Worm (Caenorhabditis elegans) whole organism, L1 larva: ENCODE data around the gene ndub-8.

Source experiments
- C04F5.9 ChIP-seq: sonication (generic microtip); optimal IDR thresholded peaks from 2 replicates; lab custom pipeline; 2016; ENCODE audit warnings: missing genetic modification characterization, missing compliant biosample characterization
- C34B4.2 ChIP-seq: sonication (generic microtip); optimal IDR thresholded peaks from 2 replicates; lab custom pipeline; 2017; ENCODE audit warnings: mild to moderate bottlenecking, missing genetic modification characterization, missing compliant biosample characterization
- F16B12.6 ChIP-seq: fragments of 150-350 bp; optimal IDR thresholded peaks from 2 replicates; lab custom pipeline; 2014; ENCODE audit warnings: missing biosample characterization, missing genetic modification characterization
- Y116A8C.19 ChIP-seq: sonication (generic microtip); optimal IDR thresholded peaks from 2 replicates; lab custom pipeline; 2016; ENCODE audit warnings: missing compliant biosample characterization, missing genetic modification characterization, borderline replicate concordance
- ceh-82 ChIP-seq, 3 experiments: fragments of 150-350 bp in 1 of 3; sonication (generic microtip) in 2 of 3; optimal IDR thresholded peaks; 2 replicates each; lab custom pipeline; 2014 to 2017; ENCODE audit warnings: missing biosample characterization in 3 of 3, missing genetic modification characterization in 3 of 3
- ceh-88 ChIP-seq: fragments of 200-800 bp; sonication (Bioruptor generic); IDR thresholded peaks from 2 replicates; pipeline ENCODE4 v1.3.6; 2022; ENCODE audit warnings: missing genetic modification characterization, missing compliant biosample characterization
- ceh-90 ChIP-seq: sonication (generic microtip); optimal IDR thresholded peaks from 2 replicates; lab custom pipeline; 2016; ENCODE audit warnings: missing genetic modification characterization, missing compliant biosample characterization
- ces-1 ChIP-seq: fragments of 150-350 bp; optimal IDR thresholded peaks from 2 replicates; lab custom pipeline; 2014; ENCODE audit warnings: missing biosample characterization, missing genetic modification reagents, missing genetic modification characterization
- dpl-1 ChIP-seq, 3 experiments: fragments of 150-350 bp in 2 of 3; sonication (generic microtip) in 1 of 3; optimal IDR thresholded peaks; 2 replicates each; lab custom pipeline; 2014 to 2017; ENCODE audit warnings: missing biosample characterization in 3 of 3, missing genetic modification characterization in 3 of 3, missing genetic modification reagents in 3 of 3
- efl-1 ChIP-seq, 4 experiments: fragments of 150-350 bp; optimal IDR thresholded peaks in 3 of 4; peaks in 1 of 4; 1 replicate in 1 of 4; 2 replicates in 3 of 4; lab custom pipeline; 2014; ENCODE audit warnings: missing biosample characterization in 2 of 4, missing genetic modification characterization in 2 of 4, missing genetic modification reagents in 2 of 4
- fkh-8 ChIP-seq: sonication (generic microtip); optimal IDR thresholded peaks from 2 replicates; lab custom pipeline; 2016; ENCODE audit warnings: mild to moderate bottlenecking, missing genetic modification characterization, missing compliant biosample characterization
- grh-1 ChIP-seq: fragments of 200-800 bp; sonication (Bioruptor generic); IDR thresholded peaks from 2 replicates; pipeline ENCODE4 v1.3.6; 2022; ENCODE audit warnings: missing genetic modification reagents, missing genetic modification characterization, missing compliant biosample characterization
- hpl-2 ChIP-seq: fragments of 150-350 bp; optimal IDR thresholded peaks from 2 replicates; lab custom pipeline; 2014; ENCODE audit warnings: missing biosample characterization, missing genetic modification reagents, missing genetic modification characterization
- isw-1 ChIP-seq: fragments of 200-800 bp; sonication (Bioruptor generic); IDR thresholded peaks from 2 replicates; pipeline ENCODE4 v1.3.6; 2022; ENCODE audit warnings: missing genetic modification characterization, missing compliant biosample characterization
- lin-14 ChIP-seq: fragments of 200-800 bp; sonication (Bioruptor generic); optimal IDR thresholded peaks from 2 replicates; lab custom pipeline; 2018; ENCODE audit warnings: mild to moderate bottlenecking, missing genetic modification characterization, moderate library complexity, missing compliant biosample characterization
- lin-35 ChIP-seq, 2 experiments: fragments of 150-350 bp; optimal IDR thresholded peaks; 2 replicates each; lab custom pipeline; 2014; ENCODE audit warnings: missing biosample characterization in 2 of 2, missing genetic modification characterization in 2 of 2, missing genetic modification reagents in 2 of 2
- lin-39 ChIP-seq: fragments of 150-350 bp; optimal IDR thresholded peaks from 2 replicates; lab custom pipeline; 2014; ENCODE audit warnings: missing biosample characterization, missing genetic modification reagents, missing genetic modification characterization
- lsy-2 ChIP-seq, 2 experiments: fragments of 150-350 bp; optimal IDR thresholded peaks; 2 replicates each; lab custom pipeline; 2014; ENCODE audit warnings: missing biosample characterization in 2 of 2, missing genetic modification characterization in 2 of 2
- mab-9 ChIP-seq: fragments of 200-800 bp; sonication (Bioruptor generic); IDR thresholded peaks from 2 replicates; pipeline ENCODE4 v1.3.6; 2022; ENCODE audit warnings: missing genetic modification reagents, missing genetic modification characterization, missing compliant biosample characterization
- mdl-1 ChIP-seq, 2 experiments: fragments of 150-350 bp; optimal IDR thresholded peaks; 2 replicates each; lab custom pipeline; 2014 to 2017; ENCODE audit warnings: missing biosample characterization in 2 of 2, missing genetic modification characterization in 2 of 2, inconsistent platforms in 1 of 2
- mep-1 ChIP-seq: fragments of 150-350 bp; optimal IDR thresholded peaks from 2 replicates; lab custom pipeline; 2014; ENCODE audit warnings: missing biosample characterization, missing genetic modification characterization
- nhr-12 ChIP-seq: sonication (generic microtip); optimal IDR thresholded peaks from 2 replicates; lab custom pipeline; 2017; ENCODE audit warnings: missing biosample characterization, missing genetic modification characterization
- nhr-19 ChIP-seq: fragments of 200-800 bp; sonication (Bioruptor generic); conservative IDR thresholded peaks from 2 replicates; pipeline ENCODE4 v1.3.6; 2022; ENCODE audit warnings: missing genetic modification characterization, missing compliant biosample characterization
- nhr-20 ChIP-seq: sonication (generic microtip); optimal IDR thresholded peaks from 2 replicates; lab custom pipeline; 2016; ENCODE audit warnings: mild to moderate bottlenecking, missing genetic modification characterization, missing compliant biosample characterization
- nhr-47 ChIP-seq: sonication (generic microtip); optimal IDR thresholded peaks from 2 replicates; lab custom pipeline; 2016; ENCODE audit warnings: mild to moderate bottlenecking, missing genetic modification characterization, moderate library complexity, missing compliant biosample characterization
- nhr-71 ChIP-seq: sonication (generic microtip); optimal IDR thresholded peaks from 2 replicates; lab custom pipeline; 2016; ENCODE audit warnings: mild to moderate bottlenecking, missing genetic modification characterization, moderate library complexity, missing compliant biosample characterization
- nhr-76 ChIP-seq: sonication (generic microtip); optimal IDR thresholded peaks from 2 replicates; lab custom pipeline; 2017; ENCODE audit warnings: missing biosample characterization, missing genetic modification characterization
- nhr-77 ChIP-seq: fragments of 150-350 bp; optimal IDR thresholded peaks from 2 replicates; lab custom pipeline; 2014; ENCODE audit warnings: missing biosample characterization, missing genetic modification characterization
- pag-3 ChIP-seq: sonication (generic microtip); optimal IDR thresholded peaks from 2 replicates; lab custom pipeline; 2017; ENCODE audit warnings: missing genetic modification characterization, mild to moderate bottlenecking, missing compliant biosample characterization, antibody characterized with exemption, borderline replicate concordance; ENCODE audit not compliant: insufficient read depth
- pax-3 ChIP-seq: fragments of 200-800 bp; sonication (Bioruptor generic); optimal IDR thresholded peaks from 2 replicates; lab custom pipeline; 2018; ENCODE audit warnings: mild to moderate bottlenecking, missing genetic modification characterization, moderate library complexity, missing compliant biosample characterization
- pqm-1 ChIP-seq: sonication (generic microtip); optimal IDR thresholded peaks from 3 replicates; lab custom pipeline; 2017; ENCODE audit warnings: missing biosample characterization, missing genetic modification characterization
- rnt-1 ChIP-seq: sonication (generic microtip); optimal IDR thresholded peaks from 2 replicates; lab custom pipeline; 2016; ENCODE audit warnings: mild to moderate bottlenecking, missing genetic modification characterization, moderate library complexity, missing compliant biosample characterization
- skn-1 ChIP-seq: fragments of 150-350 bp; optimal IDR thresholded peaks from 2 replicates; lab custom pipeline; 2014; ENCODE audit warnings: missing biosample characterization, missing genetic modification characterization
- snpc-4 ChIP-seq: fragments of 150-350 bp; optimal IDR thresholded peaks from 2 replicates; lab custom pipeline; 2014; ENCODE audit warnings: missing biosample characterization, missing genetic modification characterization
- unc-30 ChIP-seq: sonication (generic microtip); optimal IDR thresholded peaks from 2 replicates; lab custom pipeline; 2017; ENCODE audit warnings: missing biosample characterization, missing genetic modification characterization
- unc-62 ChIP-seq: fragments of 150-350 bp; optimal IDR thresholded peaks from 2 replicates; lab custom pipeline; 2014; ENCODE audit warnings: missing biosample characterization, missing genetic modification reagents, missing genetic modification characterization
- unc-86 ChIP-seq: sonication (generic microtip); optimal IDR thresholded peaks from 2 replicates; lab custom pipeline; 2016; ENCODE audit warnings: missing genetic modification characterization, missing compliant biosample characterization
- unc-98 ChIP-seq: fragments of 200-800 bp; sonication (Bioruptor generic); IDR thresholded peaks from 2 replicates; pipeline ENCODE4 v1.3.6; 2022; ENCODE audit warnings: missing genetic modification characterization, missing compliant biosample characterization
- zip-4 ChIP-seq: fragments of 200-800 bp; sonication (Bioruptor generic); optimal IDR thresholded peaks from 2 replicates; lab custom pipeline; 2018; ENCODE audit warnings: mild to moderate bottlenecking, missing genetic modification characterization, moderate library complexity, missing compliant biosample characterization
- ztf-11 ChIP-seq, 2 experiments: sonication (generic microtip); optimal IDR thresholded peaks; 2 replicates each; lab custom pipeline; 2016 to 2017; ENCODE audit warnings: missing genetic modification characterization in 2 of 2, missing biosample characterization in 1 of 2, missing compliant biosample characterization in 1 of 2
- ztf-4 ChIP-seq: fragments of 150-350 bp; optimal IDR thresholded peaks from 2 replicates; lab custom pipeline; 2014; ENCODE audit warnings: missing biosample characterization, missing genetic modification characterization

Gene ndub-8

DNA sequence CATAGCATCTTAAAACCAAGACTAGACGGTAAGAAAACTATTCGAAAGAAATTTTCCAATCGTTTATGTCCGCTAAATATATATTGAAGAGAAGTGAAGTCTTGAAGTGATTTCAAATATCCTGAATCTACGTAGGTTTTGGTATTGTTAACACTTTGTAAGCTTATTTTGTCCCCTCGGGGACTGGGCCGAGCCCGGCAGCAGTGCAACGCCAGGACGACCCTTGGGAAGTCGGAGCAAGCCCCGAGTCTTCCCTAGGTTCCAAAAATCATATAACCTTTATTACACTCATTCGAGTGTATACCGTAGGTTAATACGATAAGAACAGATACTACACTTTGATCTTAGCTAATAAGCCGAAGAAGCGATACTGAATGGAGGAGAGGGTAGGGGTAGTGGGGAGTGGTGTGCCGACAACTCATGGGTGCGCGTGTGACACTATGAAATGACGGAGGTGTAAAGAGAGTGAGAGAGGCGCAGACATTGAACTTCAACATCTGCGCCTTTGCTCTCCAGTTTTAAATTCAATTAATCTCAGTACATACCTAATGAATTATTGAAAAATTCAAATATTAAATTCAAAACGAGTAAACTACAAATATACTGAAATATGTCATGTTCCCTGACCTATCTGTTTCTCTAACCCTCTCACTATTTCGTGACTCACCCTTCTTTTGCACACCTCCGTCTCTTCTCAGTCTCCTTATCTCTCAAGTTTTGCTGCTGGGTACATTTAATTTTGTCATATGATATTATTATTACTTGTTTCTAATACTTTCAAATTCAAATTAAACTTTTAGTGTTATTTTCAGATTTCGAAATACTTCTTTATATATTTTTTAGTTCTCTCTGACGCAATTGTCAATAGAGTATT, 43.3 kb upstream of the ndub-8 start (continued):
- peak; percentile 49 for TF ChIP-seq rnt-1 (tag; lab: Kevin White, UChicago)
- peak in 1 of 3 experiments; percentile 26 for TF ChIP-seq dpl-1 (GFP tag; optimal IDR thresholded peaks at IDR 0.05; lab: Kevin White, UChicago)
- TF ChIP-seq nhr-20 (tag; lab: Kevin White, UChicago): peak; percentile 55
- TF ChIP-seq fkh-8 (tag; lab: Kevin White, UChicago): peak; percentile 63
- peak in 1 of 2 experiments; percentile 3 for TF ChIP-seq ztf-11 (tag; optimal IDR thresholded peaks at IDR 0.05; lab: Kevin White, UChicago)
- TF ChIP-seq snpc-4 (tag; lab: Kevin White, UChicago): peak; percentile 96
- TF ChIP-seq nhr-19 (GFP tag; lab: Robert Waterston, UW): peak; percentile 83
- peak in 1 of 3 experiments; percentile 9 for TF ChIP-seq ceh-82 (tag; optimal IDR thresholded peaks at IDR 0.05; lab: Kevin White, UChicago)
- peak; percentile 45 for TF ChIP-seq mep-1
- TF ChIP-seq unc-86 (tag; lab: Kevin White, UChicago): peak; percentile 27
- peak; percentile 74 for TF ChIP-seq lin-14 (GFP tag; lab: Kevin White, UChicago)
- TF ChIP-seq skn-1: peak; percentile 53
- TF ChIP-seq, all 84 proteins: peak for 36; not testable (repeated sequence) for 48

- TF ChIP-seq efl-1 (optimal IDR thresholded peaks at IDR 0.05; lab: Kevin White, UChicago) (no peak), efl-1 (GFP tag; optimal IDR thresholded peaks at IDR 0.05 in 1 of 2; lab: Kevin White, UChicago) (peak in 1 of 2 experiments; percentile 74), C04F5.9 (tag; lab: Kevin White, UChicago) (no peak)
Observed at ce11 chrII:13830255-13830654, 42.4 kb upstream of the ndub-8 start, which contains the start of gene F08G2.4. Gene F08G2.4, plus strand, starts transcription at chrII:13830602.

- TF ChIP-seq Y116A8C.19 (no peak), lin-35 (GFP tag; optimal IDR thresholded peaks at IDR 0.05; lab: Kevin White, UChicago) (peak in 1 of 2 experiments; percentile 33)
Observed at ce11 chrII:13833505-13833904, 39.2 kb upstream of the ndub-8 start, which contains the start of gene F08G2.5. Gene F08G2.5, minus strand, starts transcription at chrII:13833631.

ce11 chrII:13834380-13835194, 38.1 kb upstream of the ndub-8 start:
- TF ChIP-seq pag-3 (tag; lab: Kevin White, UChicago) (no peak), mdl-1 (tag; optimal IDR thresholded peaks at IDR 0.05; lab: Kevin White, UChicago) (peak in 1 of 2 experiments; percentile 89), nhr-71 (peak; percentile 96), C34B4.2 (tag; lab: Kevin White, UChicago) (no peak), lsy-2 (tag; optimal IDR thresholded peaks at IDR 0.05; lab: Kevin White, UChicago) (peak; percentile 92 to 93), skn-1 (peak; percentile 65), pqm-1 (tag; lab: Kevin White, UChicago) (no peak), mab-9 (peak; percentile 74), lin-39 (tag; lab: Kevin White, UChicago) (peak; percentile 92), unc-98 (GFP tag; lab: Robert Waterston, UW) (no peak), nhr-47 (tag; lab: Kevin White, UChicago) (peak; percentile 98), ztf-4 (tag; lab: Kevin White, UChicago) (peak; percentile 88), ces-1 (GFP tag; lab: Kevin White, UChicago) (no peak), hpl-2 (GFP tag; lab: Kevin White, UChicago) (no peak), zip-4 (GFP tag; lab: Kevin White, UChicago) (peak; percentile 88), grh-1 (GFP tag; lab: Robert Waterston, UW) (peak; percentile 79), unc-30 (no peak), ztf-11 (tag; optimal IDR thresholded peaks at IDR 0.05; lab: Kevin White, UChicago) (peak; percentile 25 to 88), nhr-77 (tag; lab: Kevin White, UChicago) (peak; percentile 91), nhr-12 (tag; lab: Kevin White, UChicago) (peak; percentile 17), pax-3 (tag; lab: Kevin White, UChicago) (peak; percentile 91), F16B12.6 (tag; lab: Kevin White, UChicago) (peak; percentile 65), nhr-76 (tag; lab: Kevin White, UChicago) (peak; percentile 54), ceh-82 (tag; optimal IDR thresholded peaks at IDR 0.05; lab: Kevin White, UChicago) (peak; percentile 88 to 89 (median 89)), isw-1 (GFP tag; lab: Robert Waterston, UW) (peak; percentile 72), unc-62 (GFP tag; lab: Kevin White, UChicago) (no peak), ceh-88 (GFP tag; lab: Robert Waterston, UW) (peak; percentile 86), ceh-90 (tag; lab: Kevin White, UChicago) (peak; percentile 20)
